Worm (Caenorhabditis elegans) whole organism, L1 larva: Measurements from ENCODE around the gene srh-122.

Experiments used
- F16B12.6 ChIP-seq: fragments of 150-350 bp; optimal IDR thresholded peaks from 2 replicates; lab custom pipeline; 2014; ENCODE audit warnings: missing biosample characterization, missing genetic modification characterization
- elt-3 ChIP-seq, 6 experiments: fragments of 150-350 bp in 1 of 6; sonication (generic microtip); optimal IDR thresholded peaks; 2 replicates each; lab custom pipeline; 2017 to 2018; ENCODE audit warnings: missing biosample characterization in 6 of 6, missing genetic modification characterization in 6 of 6, inconsistent platforms in 1 of 6
- jun-1 ChIP-seq: fragments of 150-350 bp; optimal IDR thresholded peaks from 2 replicates; lab custom pipeline; 2014; ENCODE audit warnings: missing biosample characterization, missing genetic modification reagents, missing genetic modification characterization
- lsy-2 ChIP-seq, 2 experiments: fragments of 150-350 bp; optimal IDR thresholded peaks; 2 replicates each; lab custom pipeline; 2014; ENCODE audit warnings: missing biosample characterization in 2 of 2, missing genetic modification characterization in 2 of 2
- nhr-11 ChIP-seq: fragments of 150-350 bp; optimal IDR thresholded peaks from 2 replicates; lab custom pipeline; 2014; ENCODE audit warnings: missing biosample characterization, missing genetic modification characterization
- nhr-12 ChIP-seq: sonication (generic microtip); optimal IDR thresholded peaks from 2 replicates; lab custom pipeline; 2017; ENCODE audit warnings: missing biosample characterization, missing genetic modification characterization
- skn-1 ChIP-seq: fragments of 150-350 bp; optimal IDR thresholded peaks from 2 replicates; lab custom pipeline; 2014; ENCODE audit warnings: missing biosample characterization, missing genetic modification characterization
- ztf-11 ChIP-seq, 2 experiments: sonication (generic microtip); optimal IDR thresholded peaks; 2 replicates each; lab custom pipeline; 2016 to 2017; ENCODE audit warnings: missing genetic modification characterization in 2 of 2, missing biosample characterization in 1 of 2, missing compliant biosample characterization in 1 of 2

ce11 chrV:15332851-15333250 lies 45.0 kb downstream of the srh-122 start, which contains the start of gene srw-113:
- TF ChIP-seq nhr-11 (tag; lab: Kevin White, UChicago) (no peak), ztf-11 (tag; optimal IDR thresholded peaks at IDR 0.05; lab: Kevin White, UChicago) (no peak), skn-1 (tag; lab: Kevin White, UChicago) (no peak), jun-1 (tag; lab: Kevin White, UChicago) (no peak), lsy-2 (tag; optimal IDR thresholded peaks at IDR 0.05; lab: Kevin White, UChicago) (no peak), nhr-12 (tag; lab: Kevin White, UChicago) (no peak), F16B12.6 (tag; lab: Kevin White, UChicago) (no peak), elt-3 (tag; optimal IDR thresholded peaks at IDR 0.05; lab: Kevin White, UChicago) (no peak)
